Fruit fly (Drosophila melanogaster) whole organism, adult: ENCODE data around the gene CG9192.
A peak's percentile ranks its signal among the peaks of the same experiment; 100 is the strongest.

Experiments used
- CG11617 ChIP-seq: fragments of 200-800 bp; sonication (Bioruptor generic); optimal IDR thresholded peaks from 2 replicates; lab custom pipeline; 2017; ENCODE audit warnings: mild to moderate bottlenecking, missing biosample characterization, missing genetic modification reagents, missing genetic modification characterization
- CG12768 ChIP-seq: fragments of 200-800 bp; sonication (Bioruptor generic); optimal IDR thresholded peaks from 2 replicates; lab custom pipeline; 2017; ENCODE audit warnings: missing biosample characterization, missing genetic modification characterization, mild to moderate bottlenecking, moderate library complexity, missing genetic modification reagents
- CG14711 ChIP-seq: fragments of 200-800 bp; sonication (Bioruptor generic); optimal IDR thresholded peaks from 2 replicates; lab custom pipeline; 2018; ENCODE audit warnings: missing biosample characterization, mild to moderate bottlenecking, missing genetic modification characterization, moderate library complexity
- CG1620 ChIP-seq: fragments of 200-800 bp; sonication (Bioruptor generic); optimal IDR thresholded peaks from 2 replicates; lab custom pipeline; 2016; ENCODE audit warnings: missing biosample characterization, missing genetic modification characterization
- CG33017 ChIP-seq: fragments of 200-800 bp; sonication (Bioruptor generic); optimal IDR thresholded peaks from 2 replicates; lab custom pipeline; 2018; ENCODE audit warnings: missing biosample characterization, mild to moderate bottlenecking, missing genetic modification characterization, moderate library complexity
- CG5204 ChIP-seq: fragments of 200-800 bp; sonication (Bioruptor generic); optimal IDR thresholded peaks from 2 replicates; lab custom pipeline; 2016; ENCODE audit warnings: missing biosample characterization, missing genetic modification characterization
- CG7045 ChIP-seq: fragments of 200-800 bp; sonication (Bioruptor generic); optimal IDR thresholded peaks from 2 replicates; lab custom pipeline; 2017; ENCODE audit warnings: missing biosample characterization, mild to moderate bottlenecking, missing genetic modification characterization
- CG7101 ChIP-seq: fragments of 200-800 bp; sonication (Bioruptor generic); optimal IDR thresholded peaks from 2 replicates; lab custom pipeline; 2018; ENCODE audit warnings: missing biosample characterization, mild to moderate bottlenecking, missing genetic modification characterization, moderate library complexity
- Clk ChIP-seq: fragments of 200-800 bp; sonication (Bioruptor generic); optimal IDR thresholded peaks from 2 replicates; lab custom pipeline; 2017; ENCODE audit warnings: missing biosample characterization, missing genetic modification characterization
- Crg-1 ChIP-seq: fragments of 200-800 bp; sonication (Bioruptor generic); optimal IDR thresholded peaks from 2 replicates; lab custom pipeline; 2016; ENCODE audit warnings: missing biosample characterization, missing genetic modification characterization
- Hr96 ChIP-seq: fragments of 200-800 bp; sonication (Bioruptor generic); optimal IDR thresholded peaks from 2 replicates; lab custom pipeline; 2016; ENCODE audit warnings: missing biosample characterization, missing genetic modification characterization
- Mnt ChIP-seq: fragments of 200-800 bp; sonication (Bioruptor generic); optimal IDR thresholded peaks from 2 replicates; lab custom pipeline; 2016; ENCODE audit warnings: missing biosample characterization, mild to moderate bottlenecking, missing genetic modification characterization
- bab1 ChIP-seq: fragments of 200-800 bp; sonication (Bioruptor generic); optimal IDR thresholded peaks from 3 replicates; lab custom pipeline; 2019; ENCODE audit warnings: missing biosample characterization, mild to moderate bottlenecking, missing genetic modification characterization, moderate library complexity
- cic ChIP-seq: fragments of 200-800 bp; sonication (Bioruptor generic); optimal IDR thresholded peaks from 2 replicates; lab custom pipeline; 2017; ENCODE audit warnings: missing biosample characterization, mild to moderate bottlenecking, missing genetic modification characterization, moderate library complexity
- cnc ChIP-seq, 2 experiments: fragments of >200 bp; optimal IDR thresholded peaks; 2 replicates each; lab custom pipeline; 2017
- kay ChIP-seq: fragments of 200-800 bp; sonication (Bioruptor generic); peaks from one replicate; lab custom pipeline; 2016; ENCODE audit warnings: missing biosample characterization, missing genetic modification characterization, borderline replicate concordance
- ovo ChIP-seq: fragments of 200-800 bp; sonication (Bioruptor generic); optimal IDR thresholded peaks from 2 replicates; lab custom pipeline; 2016; ENCODE audit warnings: missing biosample characterization, missing genetic modification characterization
- pad ChIP-seq: fragments of 200-800 bp; sonication (Bioruptor generic); optimal IDR thresholded peaks from 3 replicates; lab custom pipeline; 2017; ENCODE audit warnings: missing biosample characterization, missing genetic modification characterization, mild to moderate bottlenecking, moderate library complexity, missing genetic modification reagents
- tj ChIP-seq: fragments of 200-800 bp; sonication (Bioruptor generic); optimal IDR thresholded peaks from 3 replicates; lab custom pipeline; 2017; ENCODE audit warnings: missing biosample characterization, mild to moderate bottlenecking, missing genetic modification characterization, moderate library complexity
- toe ChIP-seq: fragments of 200-800 bp; sonication (Bioruptor generic); optimal IDR thresholded peaks from 2 replicates; lab custom pipeline; 2016; ENCODE audit warnings: missing biosample characterization, missing genetic modification characterization

The CG9192 gene

DNA sequence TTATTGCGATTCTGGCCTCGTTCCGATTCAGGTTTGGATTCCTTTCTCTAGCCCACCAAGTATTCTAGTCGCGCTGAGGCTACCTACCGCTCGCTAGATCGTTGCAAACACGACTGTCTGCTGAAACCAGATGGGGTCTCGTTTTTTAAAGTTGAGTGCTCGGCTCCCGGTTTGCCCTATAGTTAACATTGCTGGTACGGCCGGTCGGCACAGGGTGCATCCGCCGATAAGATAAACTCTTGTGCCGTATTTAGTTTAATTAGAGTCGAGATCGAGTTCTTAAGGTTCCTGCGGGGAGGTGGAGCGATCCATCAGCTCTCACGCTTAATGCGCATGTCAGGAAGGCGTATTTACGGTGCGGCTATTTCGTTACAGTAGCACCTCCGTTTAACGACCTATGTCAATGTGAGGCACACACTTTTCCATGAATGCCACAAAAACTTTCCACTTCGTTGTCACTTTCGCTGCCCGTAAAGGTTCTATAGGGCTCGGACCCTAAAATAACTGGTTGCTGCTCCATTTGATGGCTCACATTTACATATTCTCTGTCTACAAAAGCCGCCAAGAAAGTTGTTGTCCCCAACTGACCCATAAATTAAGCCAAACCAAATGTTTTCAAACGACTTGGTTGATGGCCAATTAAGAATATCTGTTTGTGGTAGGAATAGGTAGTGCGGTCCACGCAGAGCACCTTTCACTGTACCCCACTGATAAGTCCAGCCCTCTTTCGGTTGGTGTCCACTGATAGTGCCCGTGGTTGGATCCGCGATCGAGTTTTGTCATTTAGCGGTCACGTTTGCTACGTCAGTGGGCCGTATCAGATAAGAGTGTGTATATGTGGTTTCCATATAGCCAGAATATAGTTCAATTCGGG, 33.2 kb downstream of the CG9192 start, which contains the start of gene CG9119:
Gene CG9119, minus strand, starts transcription at position 122 of the 874 bp plus-strand sequence.
- peak; percentile 79 for TF ChIP-seq CG11617
- TF ChIP-seq Mnt: peak; percentile 22
- TF ChIP-seq pad (GFP tag; lab: Kevin White, UChicago): peak; percentile 55
- TF ChIP-seq tj (GFP tag; lab: Kevin White, UChicago): peak; percentile 44
- peak; percentile 78 for TF ChIP-seq CG12768 (GFP tag; lab: Kevin White, UChicago)
- no peak for TF ChIP-seq ovo (GFP tag; lab: Kevin White, UChicago)
- peak; percentile 85 for TF ChIP-seq CG5204 (GFP tag; lab: Kevin White, UChicago)
- TF ChIP-seq Crg-1: peak; percentile 9
- peak; percentile 11 for TF ChIP-seq cic
- TF ChIP-seq Hr96 (GFP tag; lab: Kevin White, UChicago): peak; percentile 84
- TF ChIP-seq CG1620 (GFP tag; lab: Kevin White, UChicago): no peak
- peak; percentile 24 for TF ChIP-seq CG14711 (tag; lab: Kevin White, UChicago)
- peak; percentile 78 for TF ChIP-seq Clk (GFP tag; lab: Kevin White, UChicago)
- no peak for TF ChIP-seq bab1 (GFP tag; lab: Kevin White, UChicago)
- TF ChIP-seq kay (GFP tag; lab: Kevin White, UChicago): no peak
- peak; percentile 70 for TF ChIP-seq toe (GFP tag; lab: Kevin White, UChicago)
- no peak for TF ChIP-seq cnc (optimal IDR thresholded peaks at IDR 0.05; lab: Kevin White, UChicago)
- TF ChIP-seq CG7101 (tag; lab: Kevin White, UChicago): peak; percentile 63
- TF ChIP-seq CG33017 (tag; lab: Kevin White, UChicago): peak; percentile 72
- TF ChIP-seq CG7045: peak; percentile 77

DNA sequence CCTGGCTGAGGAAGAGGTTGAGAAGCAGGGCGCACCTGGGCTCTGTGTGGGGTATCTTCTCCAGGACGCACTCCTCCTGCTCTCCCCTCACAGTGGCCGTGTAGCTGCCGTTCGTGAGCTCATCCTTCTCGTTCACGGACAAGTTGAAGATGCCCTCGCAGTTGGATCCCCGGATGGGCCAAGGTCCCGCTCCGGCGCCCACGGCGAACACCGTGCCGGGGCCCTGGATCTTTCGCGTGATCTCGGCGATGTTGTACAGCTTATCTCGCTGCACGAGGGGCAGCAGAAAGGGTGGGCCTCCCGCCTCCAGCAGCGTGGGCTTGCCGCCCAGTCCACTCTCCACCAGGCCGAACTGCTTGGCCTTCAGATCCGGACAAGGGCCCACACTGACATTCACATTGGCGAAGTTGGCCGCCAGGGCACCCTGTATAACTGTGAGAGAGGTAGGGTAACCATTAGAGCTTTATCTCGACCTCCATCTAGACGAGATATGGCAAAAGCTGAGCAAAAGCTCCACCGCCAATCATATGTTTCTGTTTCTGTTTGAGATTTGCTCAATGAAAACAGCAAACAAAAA, 34.2 kb downstream of the CG9192 start:
- TF ChIP-seq tj (GFP tag; lab: Kevin White, UChicago) (no peak), cic (no peak), Crg-1 (no peak), Hr96 (GFP tag; lab: Kevin White, UChicago) (no peak), Clk (GFP tag; lab: Kevin White, UChicago) (no peak), toe (GFP tag; lab: Kevin White, UChicago) (no peak), CG5204 (GFP tag; lab: Kevin White, UChicago) (no peak)

DNA sequence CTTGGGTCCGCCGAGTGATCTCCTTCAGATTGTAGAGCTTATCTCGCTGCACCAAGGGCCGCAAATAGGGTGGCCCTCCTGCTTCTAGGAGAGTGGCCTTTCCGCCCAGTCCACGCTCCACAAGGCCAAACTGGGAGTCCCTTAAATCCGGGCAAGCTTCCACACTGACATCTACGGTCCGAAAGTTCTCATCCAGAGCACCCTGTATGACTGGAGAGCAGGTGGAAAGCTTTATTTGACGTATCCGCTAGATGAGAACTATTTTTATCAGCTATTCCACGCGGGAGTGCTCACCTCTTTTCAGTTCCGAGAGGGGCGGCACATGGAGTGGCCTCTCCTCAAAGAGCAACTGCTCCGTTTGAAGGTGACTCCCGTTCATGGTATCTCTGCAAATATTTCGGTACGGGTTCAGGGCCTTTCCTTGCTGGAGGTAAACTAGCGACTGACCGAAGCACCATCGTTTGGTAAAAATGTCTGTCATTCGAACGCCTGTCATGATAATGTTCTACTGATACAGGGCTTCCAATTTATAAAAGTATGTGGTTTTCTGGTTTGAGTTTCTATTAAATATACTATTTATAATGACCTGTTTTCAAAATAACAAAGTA, 35.4 kb downstream of the CG9192 start, which contains the start of gene meep:
Gene meep, minus strand, starts transcription at position 449 of the 608 bp plus-strand sequence.
- TF ChIP-seq ovo (GFP tag; lab: Kevin White, UChicago) (no peak), CG12768 (GFP tag; lab: Kevin White, UChicago) (no peak), cic (peak; percentile 51), CG7101 (tag; lab: Kevin White, UChicago) (no peak)

DNA sequence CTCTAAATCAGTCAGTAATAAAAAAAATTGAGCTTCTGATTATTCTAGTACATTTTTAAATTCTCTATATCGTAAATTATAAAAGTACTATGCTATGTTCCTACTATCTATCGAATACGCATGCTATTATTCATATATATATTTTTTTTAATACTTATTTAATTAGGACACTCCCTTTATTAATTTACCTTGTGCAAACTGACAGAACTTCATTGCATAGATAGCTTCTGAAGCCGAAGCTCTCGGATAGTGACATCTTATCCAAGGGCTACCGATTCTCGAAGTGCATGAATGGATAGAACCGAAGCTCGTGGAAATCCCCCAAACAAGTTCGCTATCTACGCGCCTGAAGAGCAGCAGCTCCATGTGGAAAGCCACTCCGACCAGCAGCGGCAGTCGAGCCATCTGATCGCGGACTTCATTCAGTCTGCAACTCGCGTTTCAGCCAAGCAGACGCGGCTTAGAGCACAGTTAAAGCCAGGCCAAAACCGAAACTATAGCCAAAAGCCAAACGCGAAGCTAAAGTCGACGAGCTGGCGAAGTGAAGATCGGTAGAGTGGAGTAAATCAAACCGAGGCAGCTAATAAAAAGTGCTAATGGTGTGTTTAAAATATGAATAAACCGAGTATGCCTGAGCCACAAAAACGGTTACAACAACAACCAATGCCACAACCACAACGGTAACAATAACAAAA, 37.6 kb downstream of the CG9192 start, which contains the start of gene mwh:
Gene mwh, plus strand, starts transcription at position 430 of the 695 bp plus-strand sequence.
- TF ChIP-seq CG7045 (no peak), Mnt (no peak), CG12768 (GFP tag; lab: Kevin White, UChicago) (no peak), Clk (GFP tag; lab: Kevin White, UChicago) (no peak), Crg-1 (no peak)

DNA sequence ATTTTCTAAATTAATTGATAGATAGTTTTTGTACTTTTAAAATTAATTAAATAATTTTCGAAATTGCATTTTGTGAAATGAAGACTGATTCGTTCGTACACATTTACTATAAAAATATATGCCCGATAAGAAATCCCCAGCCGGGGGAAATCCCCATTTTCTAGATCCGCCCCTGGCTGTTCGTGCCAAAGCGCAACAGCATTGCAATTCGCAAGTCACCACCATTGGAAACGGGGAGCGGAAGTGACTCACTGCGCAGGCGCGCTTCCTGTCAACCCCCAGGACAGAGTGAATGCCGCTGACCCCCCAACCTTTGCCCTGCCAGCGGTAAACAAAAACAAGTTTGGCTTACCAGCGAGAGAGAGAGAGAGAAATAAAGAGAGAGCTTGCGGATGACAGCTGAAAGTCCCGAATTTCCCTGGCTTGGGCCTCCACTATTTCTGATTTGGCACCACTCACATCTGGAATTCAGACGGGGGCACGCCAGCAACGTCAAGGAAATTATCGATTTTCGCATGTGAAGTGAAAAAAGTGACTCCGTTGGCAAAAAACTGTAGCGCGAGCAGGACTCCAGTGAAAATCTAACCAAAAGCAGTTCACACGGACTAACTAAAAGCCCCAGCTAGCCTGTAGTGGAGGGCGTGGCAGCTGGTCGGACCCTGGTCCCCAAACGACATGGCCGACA, 42.1 kb downstream of the CG9192 start, which contains the start of gene Aplip1:
Gene Aplip1, plus strand, starts transcription at position 450 of the 685 bp plus-strand sequence.
- no peak for TF ChIP-seq CG1620 (GFP tag; lab: Kevin White, UChicago)
- TF ChIP-seq toe (GFP tag; lab: Kevin White, UChicago): peak; percentile 28
- no peak for TF ChIP-seq Mnt

DNA sequence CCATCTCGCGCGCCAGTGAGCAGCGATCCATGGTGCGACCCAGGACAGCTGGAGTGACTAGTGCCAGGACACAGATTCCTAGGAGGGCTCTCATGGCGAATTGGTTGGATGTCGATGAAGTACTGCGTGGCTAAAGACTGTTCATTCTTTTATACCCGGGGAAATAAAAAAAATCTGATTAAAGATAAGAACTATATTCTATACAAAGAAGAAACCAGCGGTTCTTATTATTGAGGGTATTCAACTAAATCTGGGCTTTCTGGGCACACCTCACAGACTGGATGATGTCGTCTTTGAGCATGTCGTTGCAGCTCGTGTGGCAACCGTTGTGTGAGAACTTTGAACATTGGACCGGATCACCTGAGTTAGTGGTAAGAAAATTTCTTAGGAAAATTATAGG, 42.9 kb downstream of the CG9192 start, which contains the start of gene LysX:
Gene LysX, minus strand, starts transcription at position 101 of the 400 bp plus-strand sequence.
- TF ChIP-seq CG33017 (tag; lab: Kevin White, UChicago) (no peak), kay (GFP tag; lab: Kevin White, UChicago) (no peak), cnc (optimal IDR thresholded peaks at IDR 0.05; lab: Kevin White, UChicago) (no peak), CG14711 (tag; lab: Kevin White, UChicago) (no peak), CG7045 (no peak), CG7101 (tag; lab: Kevin White, UChicago) (no peak), CG12768 (GFP tag; lab: Kevin White, UChicago) (no peak), bab1 (GFP tag; lab: Kevin White, UChicago) (no peak), toe (GFP tag; lab: Kevin White, UChicago) (no peak), Clk (GFP tag; lab: Kevin White, UChicago) (no peak), cic (no peak), tj (GFP tag; lab: Kevin White, UChicago) (no peak), CG5204 (GFP tag; lab: Kevin White, UChicago) (no peak), CG11617 (no peak), CG1620 (GFP tag; lab: Kevin White, UChicago) (no peak), Mnt (no peak), ovo (GFP tag; lab: Kevin White, UChicago) (no peak)
